Fruit fly (Drosophila melanogaster) S2 (cell line): Measurements from ENCODE around the gene eEF1alpha2.

Experiments used
- CG8478 ChIP-seq: fragments of >200 bp; optimal IDR thresholded peaks from 2 replicates; lab custom pipeline; 2018
- CTCF ChIP-seq, 2 experiments: fragments of >200 bp; optimal IDR thresholded peaks; 2 replicates each; lab custom pipeline; 2018

- no peak for TF ChIP-seq CG8478
- TF ChIP-seq CTCF (optimal IDR thresholded peaks at IDR 0.05; lab: Kevin White, UChicago): no peak
These were observed 33.7 kb downstream of the eEF1alpha2 start, which contains the start of the genes betaGlu and sip3 for dm6 chr3R:31771790-31772576.
